Worm (Caenorhabditis elegans): ENCODE measurements around the gene mdt-10.

- TF ChIP-seq fax-1 (tag; optimal IDR thresholded peaks at IDR 0.05) (no peak), sox-2 (GFP tag; IDR thresholded peaks at IDR 0.05) (no peak), ceh-30 (tag; optimal IDR thresholded peaks at IDR 0.05) (no peak), nfya-1 (tag; optimal IDR thresholded peaks at IDR 0.05) (no peak), elt-4 (tag; optimal IDR thresholded peaks at IDR 0.05) (no peak), nhr-11 (tag; optimal IDR thresholded peaks at IDR 0.05) (no peak), tbx-7 (tag; optimal IDR thresholded peaks at IDR 0.05) (no peak), lin-11 (tag; optimal IDR thresholded peaks at IDR 0.05) (no peak), pha-4 (tag; optimal IDR thresholded peaks at IDR 0.05) (no peak), ceh-18 (tag; optimal IDR thresholded peaks at IDR 0.05) (no peak), rnt-1 (tag; optimal IDR thresholded peaks at IDR 0.05) (no peak), ceh-9 (tag; optimal IDR thresholded peaks at IDR 0.05) (no peak), pqm-1 (tag; optimal IDR thresholded peaks at IDR 0.05) (no peak), unc-42 (tag; optimal IDR thresholded peaks at IDR 0.05) (no peak)
These were observed 46.7 kb downstream of the mdt-10 start for ce11 chrII:7808153-7808552.

Data from whole organism, late embryonic.